Worm (Caenorhabditis elegans) whole organism, late embryonic: ENCODE data around the gene T26C11.8.

ENCODE experiments used
- C08G9.2 ChIP-seq: sonication (generic microtip); optimal IDR thresholded peaks from 2 replicates; lab custom pipeline; 2016; ENCODE audit warnings: mild to moderate bottlenecking, missing genetic modification characterization, moderate library complexity, missing compliant biosample characterization
- C38D4.7 ChIP-seq: fragments of 200-800 bp; sonication (Bioruptor generic); optimal IDR thresholded peaks from 2 replicates; lab custom pipeline; 2018; ENCODE audit warnings: mild to moderate bottlenecking, missing genetic modification characterization, moderate library complexity, missing compliant biosample characterization
- K02D7.2 ChIP-seq: sonication (generic microtip); optimal IDR thresholded peaks from 2 replicates; lab custom pipeline; 2017; ENCODE audit warnings: mild to moderate bottlenecking, missing genetic modification characterization, missing compliant biosample characterization
- K09A11.1 ChIP-seq: sonication (generic microtip); optimal IDR thresholded peaks from 2 replicates; lab custom pipeline; 2017; ENCODE audit warnings: antibody characterized with exemption, mild to moderate bottlenecking, missing genetic modification characterization, missing compliant biosample characterization; ENCODE audit not compliant: insufficient read depth
- T23F11.4 ChIP-seq: fragments of 200-800 bp; sonication (Bioruptor generic); optimal IDR thresholded peaks from 2 replicates; lab custom pipeline; 2018; ENCODE audit warnings: mild to moderate bottlenecking, missing genetic modification characterization, missing compliant biosample characterization
- ama-1 ChIP-seq: fragments of 150-350 bp; optimal IDR thresholded peaks from 2 replicates; lab custom pipeline; 2014
- ceh-14 ChIP-seq: sonication (generic microtip); optimal IDR thresholded peaks from 2 replicates; lab custom pipeline; 2016; ENCODE audit warnings: missing genotype, missing genetic modification characterization, missing compliant biosample characterization
- ceh-18 ChIP-seq: sonication (generic microtip); optimal IDR thresholded peaks from 2 replicates; lab custom pipeline; 2016; ENCODE audit warnings: missing genetic modification characterization, missing compliant biosample characterization
- ceh-19 ChIP-seq: fragments of 200-800 bp; sonication (Bioruptor generic); optimal IDR thresholded peaks from 2 replicates; lab custom pipeline; 2018; ENCODE audit warnings: mild to moderate bottlenecking, missing genetic modification characterization, missing compliant biosample characterization
- ceh-2 ChIP-seq: sonication (generic microtip); optimal IDR thresholded peaks from 2 replicates; lab custom pipeline; 2016; ENCODE audit warnings: missing genotype, missing genetic modification characterization, missing compliant biosample characterization
- ceh-24 ChIP-seq: sonication (generic microtip); optimal IDR thresholded peaks from 2 replicates; lab custom pipeline; 2016; ENCODE audit warnings: mild to moderate bottlenecking, missing genetic modification characterization, missing compliant biosample characterization
- ceh-30 ChIP-seq: fragments of 150-350 bp; optimal IDR thresholded peaks from 2 replicates; lab custom pipeline; 2014; ENCODE audit warnings: missing biosample characterization, missing genetic modification characterization
- ceh-31 ChIP-seq: sonication (generic microtip); optimal IDR thresholded peaks from 2 replicates; lab custom pipeline; 2016; ENCODE audit warnings: missing genetic modification characterization, missing compliant biosample characterization
- ceh-34 ChIP-seq: sonication (generic microtip); optimal IDR thresholded peaks from 2 replicates; lab custom pipeline; 2016; ENCODE audit warnings: mild to moderate bottlenecking, missing genetic modification characterization, missing compliant biosample characterization
- ceh-6 ChIP-seq: fragments of 200-800 bp; sonication (Bioruptor generic); optimal IDR thresholded peaks from 2 replicates; lab custom pipeline; 2018; ENCODE audit warnings: mild to moderate bottlenecking, missing genetic modification characterization, missing compliant biosample characterization
- che-1 ChIP-seq: sonication (generic microtip); optimal IDR thresholded peaks from 2 replicates; lab custom pipeline; 2016; ENCODE audit warnings: mild to moderate bottlenecking, missing genetic modification characterization, missing compliant biosample characterization
- dmd-4 ChIP-seq: sonication (generic microtip); optimal IDR thresholded peaks from 2 replicates; lab custom pipeline; 2016; ENCODE audit warnings: borderline replicate concordance, missing genetic modification characterization, missing compliant biosample characterization
- elt-2 ChIP-seq: sonication (generic microtip); optimal IDR thresholded peaks from 2 replicates; lab custom pipeline; 2016; ENCODE audit warnings: missing genetic modification reagents, missing genetic modification characterization, missing compliant biosample characterization
- elt-4 ChIP-seq: sonication (generic microtip); optimal IDR thresholded peaks from 2 replicates; lab custom pipeline; 2016; ENCODE audit warnings: missing genetic modification characterization, missing compliant biosample characterization
- ets-4 ChIP-seq: sonication (generic microtip); optimal IDR thresholded peaks from 2 replicates; lab custom pipeline; 2016; ENCODE audit warnings: missing genetic modification characterization, missing compliant biosample characterization
- fkh-10 ChIP-seq: fragments of 150-350 bp; optimal IDR thresholded peaks from 2 replicates; lab custom pipeline; 2014; ENCODE audit warnings: missing biosample characterization, missing genetic modification reagents, missing genetic modification characterization
- fkh-6 ChIP-seq: sonication (generic microtip); optimal IDR thresholded peaks from 2 replicates; lab custom pipeline; 2016; ENCODE audit warnings: missing genetic modification characterization, missing compliant biosample characterization
- gmeb-2 ChIP-seq: sonication (generic microtip); optimal IDR thresholded peaks from 2 replicates; lab custom pipeline; 2016; ENCODE audit warnings: missing genetic modification characterization, inconsistent platforms, missing compliant biosample characterization
- hlh-30 ChIP-seq: sonication (generic microtip); optimal IDR thresholded peaks from 2 replicates; lab custom pipeline; 2017; ENCODE audit warnings: antibody characterized with exemption, missing genetic modification characterization, missing compliant biosample characterization; ENCODE audit not compliant: insufficient read depth
- hlh-6 ChIP-seq: sonication (generic microtip); optimal IDR thresholded peaks from 2 replicates; lab custom pipeline; 2016; ENCODE audit warnings: missing genotype, missing genetic modification characterization, missing compliant biosample characterization
- hlh-8 ChIP-seq: sonication (generic microtip); optimal IDR thresholded peaks from 2 replicates; lab custom pipeline; 2016; ENCODE audit warnings: missing genotype, missing genetic modification characterization, missing compliant biosample characterization
- madf-2 ChIP-seq: sonication (generic microtip); optimal IDR thresholded peaks from 2 replicates; lab custom pipeline; 2017; ENCODE audit warnings: missing genetic modification characterization, missing compliant biosample characterization
- mec-3 ChIP-seq: sonication (generic microtip); optimal IDR thresholded peaks from 2 replicates; lab custom pipeline; 2016; ENCODE audit warnings: borderline replicate concordance, missing genetic modification characterization, missing compliant biosample characterization
- nfya-1 ChIP-seq: sonication (generic microtip); optimal IDR thresholded peaks from 2 replicates; lab custom pipeline; 2017; ENCODE audit warnings: missing genetic modification characterization, mild to moderate bottlenecking, missing compliant biosample characterization, antibody characterized with exemption, moderate library complexity
- nhr-232 ChIP-seq: sonication (generic microtip); optimal IDR thresholded peaks from 2 replicates; lab custom pipeline; 2016; ENCODE audit warnings: missing genetic modification characterization, missing compliant biosample characterization
- npax-4 ChIP-seq: sonication (generic microtip); optimal IDR thresholded peaks from 2 replicates; lab custom pipeline; 2016; ENCODE audit warnings: missing genetic modification characterization, missing compliant biosample characterization
- odd-2 ChIP-seq: sonication (generic microtip); optimal IDR thresholded peaks from 2 replicates; lab custom pipeline; 2017; ENCODE audit warnings: antibody characterized with exemption, mild to moderate bottlenecking, missing genetic modification characterization, missing compliant biosample characterization
- pha-4 ChIP-seq: fragments of 150-350 bp; optimal IDR thresholded peaks from 2 replicates; lab custom pipeline; 2018; ENCODE audit warnings: missing biosample characterization, missing genetic modification reagents, missing genetic modification characterization
- pqm-1 ChIP-seq: sonication (generic microtip); optimal IDR thresholded peaks from 2 replicates; lab custom pipeline; 2016; ENCODE audit warnings: missing genetic modification characterization, missing compliant biosample characterization
- pros-1 ChIP-seq: fragments of 150-350 bp; optimal IDR thresholded peaks from 2 replicates; lab custom pipeline; 2014; ENCODE audit warnings: missing biosample characterization, missing genetic modification reagents, missing genetic modification characterization
- ref-2 ChIP-seq: sonication (generic microtip); optimal IDR thresholded peaks from 2 replicates; lab custom pipeline; 2016; ENCODE audit warnings: missing genetic modification characterization, missing compliant biosample characterization
- rnt-1 ChIP-seq: sonication (generic microtip); optimal IDR thresholded peaks from 2 replicates; lab custom pipeline; 2016; ENCODE audit warnings: missing genetic modification characterization, missing compliant biosample characterization
- sdc-2 ChIP-seq: sonication (generic microtip); optimal IDR thresholded peaks from 2 replicates; lab custom pipeline; 2016; ENCODE audit warnings: missing genotype, missing genetic modification characterization, missing compliant biosample characterization
- sox-4 ChIP-seq: sonication (generic microtip); optimal IDR thresholded peaks from 2 replicates; lab custom pipeline; 2017; ENCODE audit warnings: mild to moderate bottlenecking, missing genetic modification characterization, inconsistent platforms, missing compliant biosample characterization
- syd-9 ChIP-seq: sonication (generic microtip); optimal IDR thresholded peaks from 2 replicates; lab custom pipeline; 2016; ENCODE audit warnings: mild to moderate bottlenecking, missing genetic modification characterization, moderate library complexity, missing compliant biosample characterization
- tbx-2 ChIP-seq: sonication (generic microtip); optimal IDR thresholded peaks from 2 replicates; lab custom pipeline; 2016; ENCODE audit warnings: missing genetic modification characterization, missing compliant biosample characterization
- ttx-3 ChIP-seq: sonication (generic microtip); optimal IDR thresholded peaks from 2 replicates; lab custom pipeline; 2016; ENCODE audit warnings: missing genetic modification reagents, missing genetic modification characterization, missing compliant biosample characterization
- unc-42 ChIP-seq: sonication (generic microtip); optimal IDR thresholded peaks from 2 replicates; lab custom pipeline; 2016; ENCODE audit warnings: missing genotype, missing genetic modification characterization, missing compliant biosample characterization
- unc-55 ChIP-seq: sonication (generic microtip); optimal IDR thresholded peaks from 2 replicates; lab custom pipeline; 2017; ENCODE audit warnings: missing biosample characterization, missing genetic modification reagents, missing genetic modification characterization
- unc-86 ChIP-seq: sonication (generic microtip); optimal IDR thresholded peaks from 2 replicates; lab custom pipeline; 2016; ENCODE audit warnings: missing genetic modification characterization, missing compliant biosample characterization
- ztf-16 ChIP-seq: sonication (generic microtip); optimal IDR thresholded peaks from 2 replicates; lab custom pipeline; 2017; ENCODE audit warnings: missing genetic modification characterization, missing compliant biosample characterization

T26C11.8 gene

ce11 chrX:1853596-1853995 lies 6.9 kb upstream of the T26C11.8 start, which contains the start of gene T26C11.9 (continued):
- TF ChIP-seq ceh-2 (tag; lab: Kevin White, UChicago) (peak; percentile 48), nfya-1 (tag; lab: Kevin White, UChicago) (no peak), ceh-24 (tag; lab: Kevin White, UChicago) (no peak), unc-42 (tag; lab: Kevin White, UChicago) (no peak), hlh-8 (tag; lab: Kevin White, UChicago) (no peak), ceh-6 (no peak), ztf-16 (tag; lab: Kevin White, UChicago) (no peak), che-1 (tag; lab: Kevin White, UChicago) (no peak), T23F11.4 (GFP tag; lab: Kevin White, UChicago) (no peak), ref-2 (tag; lab: Kevin White, UChicago) (no peak), madf-2 (tag; lab: Kevin White, UChicago) (no peak), elt-4 (tag; lab: Kevin White, UChicago) (no peak), hlh-6 (tag; lab: Kevin White, UChicago) (no peak), C38D4.7 (no peak), fkh-10 (GFP tag; lab: Kevin White, UChicago) (no peak), mec-3 (tag; lab: Kevin White, UChicago) (no peak), nhr-232 (no peak), sox-4 (tag; lab: Kevin White, UChicago) (no peak), pros-1 (tag; lab: Kevin White, UChicago) (no peak), npax-4 (no peak), ama-1 (no peak), ceh-30 (no peak), K09A11.1 (tag; lab: Kevin White, UChicago) (no peak), rnt-1 (tag; lab: Kevin White, UChicago) (peak; percentile 15), dmd-4 (no peak), tbx-2 (tag; lab: Kevin White, UChicago) (peak; percentile 40), odd-2 (tag; lab: Kevin White, UChicago) (no peak)

- peak; percentile 22 for TF ChIP-seq pqm-1
- TF ChIP-seq T23F11.4 (GFP tag; lab: Kevin White, UChicago): peak; percentile 20
- TF ChIP-seq sox-4 (tag; lab: Kevin White, UChicago): no peak
- TF ChIP-seq ets-4 (tag; lab: Kevin White, UChicago): no peak
- no peak for TF ChIP-seq K02D7.2 (tag; lab: Kevin White, UChicago)
- TF ChIP-seq C08G9.2 (tag; lab: Kevin White, UChicago): peak; percentile 37
- peak; percentile 76 for TF ChIP-seq nfya-1 (tag; lab: Kevin White, UChicago)
- no peak for TF ChIP-seq ttx-3 (tag; lab: Kevin White, UChicago)
- TF ChIP-seq elt-2 (tag; lab: Kevin White, UChicago): peak; percentile 27
- TF ChIP-seq gmeb-2 (tag; lab: Kevin White, UChicago): no peak
- peak; percentile 70 for TF ChIP-seq unc-42 (tag; lab: Kevin White, UChicago)
- peak; percentile 3 for TF ChIP-seq fkh-6
- TF ChIP-seq ceh-2 (tag; lab: Kevin White, UChicago): peak; percentile 44
- peak; percentile 16 for TF ChIP-seq ceh-14 (tag; lab: Kevin White, UChicago)
- TF ChIP-seq ceh-31 (tag; lab: Kevin White, UChicago): peak; percentile 84
- no peak for TF ChIP-seq rnt-1 (tag; lab: Kevin White, UChicago)
- TF ChIP-seq hlh-30 (tag; lab: Kevin White, UChicago): peak; percentile 36
- TF ChIP-seq syd-9: no peak
- peak; percentile 55 for TF ChIP-seq unc-55 (GFP tag; lab: Kevin White, UChicago)
- peak; percentile 59 for TF ChIP-seq ceh-34 (tag; lab: Kevin White, UChicago)
- TF ChIP-seq pha-4: no peak
- no peak for TF ChIP-seq pros-1 (tag; lab: Kevin White, UChicago)
- no peak for TF ChIP-seq ztf-16 (tag; lab: Kevin White, UChicago)
- peak; percentile 74 for TF ChIP-seq ref-2 (tag; lab: Kevin White, UChicago)
- no peak for TF ChIP-seq unc-86
- TF ChIP-seq ceh-19: peak; percentile 11
- peak; percentile 66 for TF ChIP-seq tbx-2 (tag; lab: Kevin White, UChicago)
- TF ChIP-seq npax-4: no peak
- peak; percentile 9 for TF ChIP-seq fkh-10 (GFP tag; lab: Kevin White, UChicago)
- peak; percentile 94 for TF ChIP-seq sdc-2 (tag; lab: Kevin White, UChicago)
- TF ChIP-seq ceh-18 (tag; lab: Kevin White, UChicago): peak; percentile 65
Measured at ce11 chrX:1856160-1856559, 4.4 kb upstream of the T26C11.8 start, which contains the start of gene ceh-39. ceh-39 (minus strand) TSS chrX:1856172.
